Fruit fly (Drosophila melanogaster) whole organism, pupa: ENCODE data around the gene Deaf1.

Source experiments
- CG10348 ChIP-seq: fragments of 200-800 bp; sonication (Bioruptor generic); IDR thresholded peaks from 2 replicates; pipeline ENCODE4 v1.3.6; 2022; ENCODE audit warnings: missing biosample characterization, missing genetic modification characterization
- CG12605 ChIP-seq: fragments of 200-800 bp; sonication (Bioruptor generic); IDR thresholded peaks from 2 replicates; pipeline ENCODE4 v1.3.6; 2022; ENCODE audit warnings: missing biosample characterization, missing genetic modification characterization
- CG13204 ChIP-seq: fragments of 200-800 bp; sonication (Bioruptor generic); optimal IDR thresholded peaks from 2 replicates; lab custom pipeline; 2018; ENCODE audit warnings: missing biosample characterization, mild to moderate bottlenecking, missing genetic modification characterization, moderate library complexity
- CG15710 ChIP-seq: fragments of 200-800 bp; sonication (Bioruptor generic); optimal IDR thresholded peaks from 2 replicates; lab custom pipeline; 2018; ENCODE audit warnings: missing biosample characterization, mild to moderate bottlenecking, missing genetic modification characterization, moderate library complexity
- CG17806 ChIP-seq: fragments of 200-800 bp; sonication (Bioruptor generic); optimal IDR thresholded peaks from 2 replicates; lab custom pipeline; 2018; ENCODE audit warnings: missing biosample characterization, mild to moderate bottlenecking, missing genetic modification characterization, moderate library complexity
- CG32121 ChIP-seq: fragments of 200-800 bp; sonication (Bioruptor generic); IDR thresholded peaks from 2 replicates; pipeline ENCODE4 v1.3.6; 2022; ENCODE audit warnings: missing biosample characterization, missing genetic modification characterization
- CG34367 ChIP-seq: fragments of 200-800 bp; sonication (Bioruptor generic); optimal IDR thresholded peaks from 2 replicates; lab custom pipeline; 2018; ENCODE audit warnings: missing biosample characterization, mild to moderate bottlenecking, missing genetic modification characterization
- CG4496 ChIP-seq: fragments of 200-800 bp; sonication (Bioruptor generic); IDR thresholded peaks from 3 replicates; pipeline ENCODE4 v1.3.6; 2022; ENCODE audit warnings: missing biosample characterization, missing genetic modification characterization
- CG8159 ChIP-seq: fragments of 200-800 bp; sonication (Bioruptor generic); optimal IDR thresholded peaks from 3 replicates; lab custom pipeline; 2018; ENCODE audit warnings: missing biosample characterization, mild to moderate bottlenecking, missing genetic modification characterization, moderate library complexity
- CG9948 ChIP-seq: fragments of 200-800 bp; sonication (Bioruptor generic); optimal IDR thresholded peaks from 2 replicates; lab custom pipeline; 2018; ENCODE audit warnings: missing biosample characterization, mild to moderate bottlenecking, missing genetic modification characterization, moderate library complexity
- D1 ChIP-seq: fragments of 200-800 bp; sonication (Bioruptor generic); optimal IDR thresholded peaks from 2 replicates; lab custom pipeline; 2018; ENCODE audit warnings: missing biosample characterization, mild to moderate bottlenecking, missing genetic modification characterization, moderate library complexity
- EcR ChIP-seq: fragments of 200-800 bp; sonication (Bioruptor generic); optimal IDR thresholded peaks from 3 replicates; lab custom pipeline; 2019; ENCODE audit warnings: missing biosample characterization, missing genetic modification characterization, mild to moderate bottlenecking, moderate library complexity, missing genetic modification reagents
- Ets98B ChIP-seq: fragments of 200-800 bp; sonication (Bioruptor generic); IDR thresholded peaks from 2 replicates; pipeline ENCODE4 v1.3.6; 2022; ENCODE audit warnings: missing biosample characterization, missing genetic modification characterization
- Pif1A ChIP-seq: fragments of 200-800 bp; sonication (Bioruptor generic); optimal IDR thresholded peaks from 3 replicates; lab custom pipeline; 2016; ENCODE audit warnings: missing biosample characterization, missing genetic modification characterization
- Snoo ChIP-seq: fragments of 200-800 bp; sonication (Bioruptor generic); optimal IDR thresholded peaks from 3 replicates; lab custom pipeline; 2017; ENCODE audit warnings: missing biosample characterization, mild to moderate bottlenecking, missing genetic modification characterization, inconsistent platforms
- fd96Ca ChIP-seq: fragments of 200-800 bp; sonication (Bioruptor generic); IDR thresholded peaks from 3 replicates; pipeline ENCODE4 v1.3.6; 2022; ENCODE audit warnings: missing biosample characterization, missing genetic modification characterization
- gl ChIP-seq: fragments of 200-800 bp; sonication (Bioruptor generic); optimal IDR thresholded peaks from 2 replicates; lab custom pipeline; 2018; ENCODE audit warnings: missing biosample characterization, mild to moderate bottlenecking, missing genetic modification characterization
- rn ChIP-seq: fragments of 200-800 bp; sonication (Bioruptor generic); IDR thresholded peaks from 2 replicates; pipeline ENCODE4 v1.3.6; 2022; ENCODE audit warnings: missing biosample characterization, missing genetic modification characterization

Deaf1 gene

dm6 chr3L:19834143-19834794, 16.3 kb downstream of the Deaf1 start, which contains the start of the genes trc and CG32221:
Gene trc, minus strand, starts transcription at chr3L:19834304.
Gene CG32221, plus strand, starts transcription at chr3L:19834670.
- TF ChIP-seq Snoo (tag; lab: Kevin White, UChicago) (peak; percentile 58), CG32121 (GFP tag; lab: Robert Waterston, UW) (no peak), EcR (GFP tag; lab: Kevin White, UChicago) (no peak), CG8159 (tag; lab: Kevin White, UChicago) (no peak), CG17806 (tag; lab: Kevin White, UChicago) (no peak), CG4496 (GFP tag; lab: Robert Waterston, UW) (0 out of 3 replicates have a peak, but pooled peaks have one; percentile 41)

DNA sequence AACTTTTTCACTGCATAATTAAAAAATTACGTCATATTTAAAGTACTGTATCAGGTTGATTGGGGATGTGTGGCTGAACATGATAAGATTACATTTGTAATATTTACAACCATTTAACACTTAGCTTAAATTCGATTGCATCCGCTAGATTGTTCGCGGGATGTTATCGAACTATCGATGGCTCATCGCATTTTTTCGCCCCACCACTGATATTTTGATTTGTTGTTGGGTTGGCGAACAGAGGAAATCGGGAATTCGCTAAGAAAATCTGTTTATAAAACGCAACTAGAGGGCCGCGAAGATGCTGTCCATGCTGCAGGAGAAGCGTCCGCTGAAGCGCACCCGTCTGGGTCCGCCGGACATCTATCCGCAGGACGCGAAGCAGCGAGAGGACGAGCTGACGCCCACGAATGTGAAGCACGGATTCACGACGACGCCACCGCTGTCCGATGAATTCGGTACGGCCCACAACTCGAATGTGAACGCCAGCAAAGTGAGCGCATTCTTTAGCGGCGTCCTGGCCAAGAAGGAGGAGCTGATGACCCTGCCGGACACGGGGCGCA, 18.5 kb downstream of the Deaf1 start, which contains the start of gene kto:
Gene kto, plus strand, starts transcription at position 240 of the 563 bp plus-strand sequence.
- TF ChIP-seq CG32121 (GFP tag; lab: Robert Waterston, UW) (no peak), Ets98B (GFP tag; lab: Robert Waterston, UW) (no peak), gl (tag; lab: Kevin White, UChicago) (no peak), CG12605 (GFP tag; lab: Robert Waterston, UW) (no peak), CG10348 (GFP tag; lab: Robert Waterston, UW) (no peak)
- TF ChIP-seq, all 21 proteins: peak for 0

DNA sequence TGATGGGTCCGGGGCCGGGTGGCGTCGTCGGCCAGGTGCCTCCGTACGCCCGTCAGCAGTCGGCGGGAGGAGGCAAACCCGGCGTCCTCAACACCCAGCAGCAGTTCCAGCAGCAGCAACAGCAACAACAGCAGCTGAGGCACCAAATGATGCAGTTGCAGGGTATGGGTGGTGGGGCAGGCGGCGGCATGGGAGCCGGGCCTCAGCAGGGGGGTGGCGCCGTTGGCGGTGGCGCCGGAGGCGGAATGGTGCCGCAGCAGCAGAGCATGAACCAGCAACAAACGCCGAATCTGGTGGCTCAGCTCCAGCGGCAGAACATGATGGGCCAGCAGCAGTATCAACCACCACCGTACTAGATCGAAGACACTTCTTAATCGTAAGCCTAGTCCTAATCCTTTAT, 26.5 kb downstream of the Deaf1 start:
- TF ChIP-seq D1 (tag; lab: Kevin White, UChicago), result no peak
- TF ChIP-seq, all 21 proteins: peak for 0

dm6 chr3L:19845047-19845906, 27.3 kb downstream of the Deaf1 start, which contains the start of gene Papss:
Gene Papss, plus strand, starts transcription at chr3L:19845293.
- TF ChIP-seq CG9948 (tag; lab: Kevin White, UChicago), result no peak
- TF ChIP-seq CG32121 (GFP tag; lab: Robert Waterston, UW), result no peak
- peak; percentile 36; the same call in 1 of the 2 replicates for TF ChIP-seq Ets98B (GFP tag; lab: Robert Waterston, UW)
- TF ChIP-seq CG13204 (GFP tag; lab: Kevin White, UChicago), result no peak
- TF ChIP-seq fd96Ca (GFP tag; lab: Robert Waterston, UW), result no peak
- TF ChIP-seq Pif1A, result no peak
- no peak for TF ChIP-seq CG15710 (tag; lab: Kevin White, UChicago)
- no peak for TF ChIP-seq rn (GFP tag; lab: Robert Waterston, UW)
- TF ChIP-seq CG4496 (GFP tag; lab: Robert Waterston, UW), result peak; percentile 13; the same call in 1 of the 3 replicates

dm6 chr3L:19845907-19846301, 27.9 kb downstream of the Deaf1 start:
- TF ChIP-seq CG17806 (tag; lab: Kevin White, UChicago), result no peak
- no peak for TF ChIP-seq fd96Ca (GFP tag; lab: Robert Waterston, UW)
- no peak for TF ChIP-seq D1 (tag; lab: Kevin White, UChicago)
- TF ChIP-seq Ets98B (GFP tag; lab: Robert Waterston, UW), result no peak
- no peak for TF ChIP-seq CG32121 (GFP tag; lab: Robert Waterston, UW)
- no peak for TF ChIP-seq CG12605 (GFP tag; lab: Robert Waterston, UW)
- no peak for TF ChIP-seq rn (GFP tag; lab: Robert Waterston, UW)
- no peak for TF ChIP-seq CG9948 (tag; lab: Kevin White, UChicago)
- TF ChIP-seq Pif1A, result no peak
- no peak for TF ChIP-seq Snoo (tag; lab: Kevin White, UChicago)
- TF ChIP-seq CG15710 (tag; lab: Kevin White, UChicago), result no peak
- TF ChIP-seq CG13204 (GFP tag; lab: Kevin White, UChicago), result no peak
- TF ChIP-seq CG4496 (GFP tag; lab: Robert Waterston, UW), result no peak
- TF ChIP-seq CG34367 (tag; lab: Kevin White, UChicago), result no peak
- TF ChIP-seq gl (tag; lab: Kevin White, UChicago), result no peak

DNA sequence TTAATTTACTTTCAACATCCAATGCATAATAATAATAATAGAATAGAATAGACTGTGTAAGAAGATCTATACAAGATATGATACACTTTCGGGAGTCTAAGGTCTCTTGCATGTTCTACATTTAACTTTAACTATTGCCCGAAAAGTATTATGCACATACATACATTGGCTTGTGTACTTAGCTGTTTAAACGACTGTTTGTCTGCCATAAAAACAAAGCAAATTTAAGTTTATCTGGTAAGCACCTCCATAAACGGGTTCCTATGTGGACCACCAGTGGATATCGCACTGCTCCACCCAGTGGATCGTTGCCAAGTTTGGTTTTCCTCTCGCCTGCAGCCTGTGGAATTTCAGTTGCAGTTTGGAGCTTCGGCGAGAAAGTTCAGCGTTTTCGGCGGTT, 29.0 kb downstream of the Deaf1 start:
- TF ChIP-seq CG8159 (tag; lab: Kevin White, UChicago), result no peak
- TF ChIP-seq Ets98B (GFP tag; lab: Robert Waterston, UW), result 0 out of 2 replicates have a peak, but pooled peaks have one; percentile 20
- no peak for TF ChIP-seq CG9948 (tag; lab: Kevin White, UChicago)
- TF ChIP-seq CG32121 (GFP tag; lab: Robert Waterston, UW), result no peak
- no peak for TF ChIP-seq CG12605 (GFP tag; lab: Robert Waterston, UW)
- TF ChIP-seq gl (tag; lab: Kevin White, UChicago), result no peak
- TF ChIP-seq CG34367 (tag; lab: Kevin White, UChicago), result no peak
- no peak for TF ChIP-seq CG15710 (tag; lab: Kevin White, UChicago)

DNA sequence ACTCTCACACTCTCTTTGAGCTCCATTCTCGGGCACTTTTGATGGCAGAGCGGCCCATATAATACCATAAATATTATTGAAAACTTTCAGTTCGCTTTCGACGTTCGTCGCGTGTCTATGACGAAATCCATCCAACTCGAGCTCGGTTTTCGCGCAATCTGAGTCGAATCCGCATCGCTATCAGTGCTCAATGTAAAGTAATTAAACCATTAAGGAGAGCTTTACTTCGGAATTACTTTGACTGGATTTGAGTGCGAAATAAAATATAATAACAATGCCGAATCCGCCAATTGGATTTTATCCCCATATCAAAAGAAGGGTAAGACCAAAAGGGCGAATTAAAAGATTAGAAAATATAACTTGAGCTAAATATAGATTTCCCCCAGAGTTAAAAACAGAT, 30.1 kb downstream of the Deaf1 start:
- TF ChIP-seq CG4496 (GFP tag; lab: Robert Waterston, UW), result 0 out of 3 replicates have a peak, but pooled peaks have one; percentile 22
- TF ChIP-seq CG8159 (tag; lab: Kevin White, UChicago), result no peak
- TF ChIP-seq, all 21 proteins: peak for 1
